Worm (Caenorhabditis elegans) whole organism, young adult: ENCODE data around the gene ZK809.8.

Experiments
- B0336.3 ChIP-seq: fragments of 200-800 bp; sonication (Bioruptor generic); IDR thresholded peaks from 2 replicates; pipeline ENCODE4 v1.3.6; 2022; ENCODE audit warnings: missing genetic modification characterization, missing compliant biosample characterization
- F55B11.4 ChIP-seq: sonication (generic microtip); optimal IDR thresholded peaks from 2 replicates; lab custom pipeline; 2016; ENCODE audit warnings: missing compliant biosample characterization, missing genetic modification characterization, borderline replicate concordance; ENCODE audit not compliant: insufficient read depth
- K11D2.4 ChIP-seq: fragments of 200-800 bp; sonication (Bioruptor generic); IDR thresholded peaks from 2 replicates; pipeline ENCODE4 v1.3.6; 2022; ENCODE audit warnings: missing genetic modification reagents, missing genetic modification characterization, missing compliant biosample characterization
- Y79H2A.3 ChIP-seq: fragments of 200-800 bp; sonication (Bioruptor generic); conservative IDR thresholded peaks from 2 replicates; pipeline ENCODE4 v1.3.6; 2022; ENCODE audit warnings: missing genetic modification reagents, missing genetic modification characterization, missing compliant biosample characterization
- akir-1 ChIP-seq: fragments of 200-800 bp; sonication (Bioruptor generic); optimal IDR thresholded peaks from 2 replicates; lab custom pipeline; 2018; ENCODE audit warnings: mild to moderate bottlenecking, missing genetic modification characterization, moderate library complexity, missing compliant biosample characterization
- ccch-3 ChIP-seq: fragments of 200-800 bp; sonication (Bioruptor generic); optimal IDR thresholded peaks from 2 replicates; lab custom pipeline; 2018; ENCODE audit warnings: mild to moderate bottlenecking, missing genetic modification characterization, missing compliant biosample characterization
- cebp-1 ChIP-seq, 2 experiments: fragments of 200-800 bp in 1 of 2; sonication (Bioruptor generic) in 1 of 2; sonication (generic microtip) in 1 of 2; IDR thresholded peaks in 1 of 2; optimal IDR thresholded peaks in 1 of 2; 2 replicates each; pipeline versions ENCODE4 v1.3.6 to Lab custom; 2017 to 2022; ENCODE audit warnings: missing compliant biosample characterization in 2 of 2, missing genetic modification characterization in 2 of 2, mild to moderate bottlenecking in 1 of 2, missing genetic modification reagents in 1 of 2, moderate library complexity in 1 of 2
- lsy-27 ChIP-seq: sonication (generic microtip); optimal IDR thresholded peaks from 2 replicates; lab custom pipeline; 2017; ENCODE audit warnings: missing genetic modification characterization, mild to moderate bottlenecking, missing compliant biosample characterization, antibody characterized with exemption, missing genotype, borderline replicate concordance; ENCODE audit not compliant: insufficient read depth
- nfya-1 ChIP-seq: sonication (generic microtip); optimal IDR thresholded peaks from 2 replicates; lab custom pipeline; 2017; ENCODE audit warnings: antibody characterized with exemption, missing compliant biosample characterization, missing genetic modification characterization, borderline replicate concordance; ENCODE audit not compliant: insufficient read depth
- nfyb-1 ChIP-seq: fragments of 200-800 bp; sonication (Bioruptor generic); IDR thresholded peaks from 2 replicates; pipeline ENCODE4 v1.3.6; 2022; ENCODE audit warnings: missing genetic modification reagents, missing genetic modification characterization, missing compliant biosample characterization
- zfh-2 ChIP-seq: fragments of 200-800 bp; sonication (Bioruptor generic); conservative IDR thresholded peaks from 2 replicates; pipeline ENCODE4 v1.3.6; 2022; ENCODE audit warnings: missing genetic modification reagents, missing genetic modification characterization, missing compliant biosample characterization

The ZK809.8 gene

DNA sequence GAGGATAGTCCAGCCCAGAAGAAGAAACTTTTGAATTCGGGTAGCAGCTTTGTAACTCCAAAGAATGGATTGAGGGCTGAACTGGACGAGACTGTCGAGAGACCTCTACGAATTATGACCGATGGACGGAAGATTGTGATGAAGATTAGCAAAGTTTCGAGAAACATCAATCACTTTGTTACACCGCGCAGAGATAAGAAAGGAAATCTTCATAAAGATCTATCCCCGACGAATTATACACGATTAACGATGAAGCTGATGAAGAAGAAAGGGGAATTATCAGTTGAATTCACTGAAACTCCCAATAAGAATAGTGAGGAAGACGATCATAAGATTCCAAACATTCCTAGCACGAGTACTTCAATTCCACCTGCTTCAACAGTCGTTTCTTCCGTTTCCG lies 49.1 kb downstream of the ZK809.8 start:
- TF ChIP-seq nfya-1 (tag; lab: Kevin White, UChicago): no peak
- TF ChIP-seq B0336.3 (GFP tag; lab: Robert Waterston, UW): no peak
- TF ChIP-seq K11D2.4: no peak
- no peak for TF ChIP-seq cebp-1 (GFP tag; IDR thresholded peaks at IDR 0.05; lab: Robert Waterston, UW)
- no peak for TF ChIP-seq cebp-1 (tag; optimal IDR thresholded peaks at IDR 0.05; lab: Kevin White, UChicago)
- no peak for TF ChIP-seq ccch-3 (GFP tag; lab: Kevin White, UChicago)
- no peak for TF ChIP-seq nfyb-1 (GFP tag; lab: Robert Waterston, UW)
- TF ChIP-seq akir-1: no peak

DNA sequence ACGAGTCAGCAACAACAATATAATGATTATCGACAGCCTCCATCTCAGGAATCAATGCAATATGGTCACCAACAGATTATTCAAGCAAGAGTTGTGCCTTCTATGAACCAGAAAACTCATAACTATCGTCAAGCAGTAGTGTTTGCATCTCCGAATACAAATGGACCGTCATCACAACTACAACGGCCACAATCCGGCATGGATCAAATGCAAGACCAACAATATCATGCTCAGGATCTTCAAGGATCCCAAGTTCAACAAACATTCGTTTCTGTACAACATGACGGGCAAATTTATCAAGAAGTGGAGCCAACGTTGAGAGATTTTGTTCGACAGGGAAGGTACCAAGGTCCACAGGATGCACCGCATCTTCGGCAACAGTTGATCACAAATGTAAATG lies 51.8 kb downstream of the ZK809.8 start:
- TF ChIP-seq zfh-2 (GFP tag; lab: Robert Waterston, UW): no peak
- no peak for TF ChIP-seq F55B11.4 (tag; lab: Kevin White, UChicago)
- TF ChIP-seq lsy-27: no peak
- TF ChIP-seq Y79H2A.3 (GFP tag; lab: Robert Waterston, UW): no peak
